Worm (Caenorhabditis elegans) whole organism, L3 larva: ENCODE data around the gene dtmk-1.

Experiments used
- ZK546.5 ChIP-seq: sonication (generic microtip); optimal IDR thresholded peaks from 2 replicates; lab custom pipeline; 2017; ENCODE audit warnings: missing biosample characterization, missing genetic modification characterization
- ama-1 ChIP-seq: fragments of 150-350 bp; optimal IDR thresholded peaks from 2 replicates; lab custom pipeline; 2018
- ceh-28 ChIP-seq: fragments of 150-350 bp; optimal IDR thresholded peaks from 2 replicates; lab custom pipeline; 2014; ENCODE audit warnings: missing biosample characterization, missing genetic modification reagents, missing genetic modification characterization
- ceh-82 ChIP-seq: fragments of 150-350 bp; optimal IDR thresholded peaks from 2 replicates; lab custom pipeline; 2014; ENCODE audit warnings: missing biosample characterization, missing genetic modification characterization
- fkh-10 ChIP-seq: sonication (generic microtip); optimal IDR thresholded peaks from 2 replicates; lab custom pipeline; 2017; ENCODE audit warnings: missing biosample characterization, missing genetic modification reagents, missing genetic modification characterization
- lin-15B ChIP-seq: fragments of 150-350 bp; optimal IDR thresholded peaks from 2 replicates; lab custom pipeline; 2014; ENCODE audit warnings: missing biosample characterization, missing genetic modification characterization
- nhr-11 ChIP-seq: fragments of 150-350 bp; optimal IDR thresholded peaks from 2 replicates; lab custom pipeline; 2014; ENCODE audit warnings: missing biosample characterization, missing genetic modification characterization
- nhr-25 ChIP-seq: sonication (generic microtip); optimal IDR thresholded peaks from 2 replicates; lab custom pipeline; 2017; ENCODE audit warnings: missing biosample characterization, missing genetic modification characterization
- nhr-77 ChIP-seq: fragments of 150-350 bp; optimal IDR thresholded peaks from 2 replicates; lab custom pipeline; 2014; ENCODE audit warnings: missing biosample characterization, missing genetic modification characterization
- pha-4 ChIP-seq: fragments of 150-350 bp; optimal IDR thresholded peaks from 2 replicates; lab custom pipeline; 2014; ENCODE audit warnings: missing biosample characterization, missing genetic modification reagents, missing genetic modification characterization
- sea-2 ChIP-seq: fragments of 150-350 bp; sonication (generic microtip); optimal IDR thresholded peaks from 4 replicates; lab custom pipeline; 2014; ENCODE audit warnings: missing biosample characterization, missing genetic modification reagents, missing genetic modification characterization
- snpc-4 ChIP-seq: fragments of 150-350 bp; optimal IDR thresholded peaks from 2 replicates; lab custom pipeline; 2014; ENCODE audit warnings: missing biosample characterization, missing genetic modification characterization
- zag-1 ChIP-seq: fragments of 150-350 bp; optimal IDR thresholded peaks from 2 replicates; lab custom pipeline; 2014; ENCODE audit warnings: missing biosample characterization, missing genetic modification characterization
- ztf-11 ChIP-seq: fragments of 150-350 bp; optimal IDR thresholded peaks from 2 replicates; lab custom pipeline; 2014; ENCODE audit warnings: missing biosample characterization, missing genetic modification characterization

DNA sequence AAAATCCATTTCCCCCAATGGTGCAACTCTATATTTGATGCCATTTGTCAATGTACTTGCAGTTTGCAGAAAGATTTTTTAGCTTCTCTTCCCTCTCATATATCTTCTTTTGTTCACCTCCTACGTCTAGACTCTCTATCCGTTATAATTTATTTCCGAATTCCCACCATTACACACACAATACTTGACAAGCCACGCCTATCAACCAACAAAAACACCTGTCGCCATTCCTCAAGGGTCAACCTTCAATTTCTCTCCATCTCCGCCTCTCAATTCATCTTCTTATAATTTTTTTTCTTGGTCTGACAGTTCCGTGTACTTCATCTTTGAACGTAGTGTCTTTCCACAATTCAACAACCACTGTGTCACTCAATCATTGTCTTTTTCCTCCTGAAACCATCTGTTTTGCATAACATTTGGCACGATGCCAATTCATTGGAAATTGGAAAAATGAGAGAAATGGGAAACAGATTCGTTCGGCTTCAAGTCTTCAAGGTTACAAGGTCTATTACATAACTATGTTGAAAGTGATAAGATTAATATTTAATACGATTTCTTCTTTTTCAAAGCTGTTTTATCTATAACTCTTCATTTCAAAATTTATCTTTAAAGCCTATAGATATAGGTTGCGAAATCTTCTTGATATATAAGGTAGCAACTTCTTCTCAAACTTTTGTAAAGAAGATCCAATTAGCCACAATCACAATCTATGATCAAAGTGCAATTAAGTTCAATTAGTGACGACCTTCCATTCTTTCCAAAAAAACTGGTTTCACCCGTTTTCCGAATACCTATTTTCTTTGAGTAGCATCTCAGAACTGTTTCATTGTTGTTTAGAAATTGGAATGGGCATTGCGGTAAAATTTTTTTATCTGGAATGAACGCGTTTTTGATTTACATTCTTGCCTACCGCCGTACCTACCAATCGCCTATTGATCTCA lies 20.0 kb upstream of the dtmk-1 start:
- TF ChIP-seq fkh-10 (GFP tag; lab: Kevin White, UChicago) (no peak), nhr-25 (tag; lab: Kevin White, UChicago) (peak; percentile 8), ceh-28 (no peak), ztf-11 (no peak), nhr-11 (peak; percentile 25), zag-1 (no peak), ZK546.5 (no peak), lin-15B (no peak), snpc-4 (no peak), ama-1 (lab: Kevin White, UChicago) (no peak), nhr-77 (tag; lab: Kevin White, UChicago) (no peak), sea-2 (GFP tag; lab: Kevin White, UChicago) (no peak), pha-4 (tag; lab: Kevin White, UChicago) (no peak), ceh-82 (tag; lab: Kevin White, UChicago) (no peak)
